Worm (Caenorhabditis elegans) whole organism, midembryonic: Measurements from ENCODE around the gene D1086.2.

Experiments
- T22C8.4 ChIP-seq: fragments of 200-800 bp; sonication (Bioruptor generic); IDR thresholded peaks from 2 replicates; pipeline ENCODE4 v1.3.6; 2022; ENCODE audit warnings: missing genetic modification characterization, missing compliant biosample characterization
- cog-1 ChIP-seq: sonication (generic microtip); optimal IDR thresholded peaks from 2 replicates; lab custom pipeline; 2016; ENCODE audit warnings: missing genetic modification characterization, missing compliant biosample characterization
- flt-1 ChIP-seq: fragments of 200-800 bp; sonication (Bioruptor generic); IDR thresholded peaks from 2 replicates; pipeline ENCODE4 v1.3.6; 2022; ENCODE audit warnings: missing genetic modification characterization, missing compliant biosample characterization
- klf-2 ChIP-seq: fragments of 200-800 bp; sonication (Bioruptor generic); conservative IDR thresholded peaks from 2 replicates; pipeline ENCODE4 v1.3.6; 2022; ENCODE audit warnings: missing genetic modification reagents, missing genetic modification characterization, missing compliant biosample characterization
- med-1 ChIP-seq: sonication (generic microtip); optimal IDR thresholded peaks from 2 replicates; lab custom pipeline; 2017; ENCODE audit warnings: missing genetic modification characterization, mild to moderate bottlenecking, missing compliant biosample characterization, antibody characterized with exemption, missing genetic modification reagents; ENCODE audit not compliant: insufficient read depth
- ref-1 ChIP-seq: fragments of 200-800 bp; sonication (Bioruptor generic); conservative IDR thresholded peaks from 2 replicates; pipeline ENCODE4 v1.3.6; 2022; ENCODE audit warnings: missing genetic modification reagents, missing genetic modification characterization, missing compliant biosample characterization
- tab-1 ChIP-seq: fragments of 200-800 bp; sonication (Bioruptor generic); IDR thresholded peaks from 2 replicates; pipeline ENCODE4 v1.3.6; 2022; ENCODE audit warnings: missing genetic modification characterization, missing compliant biosample characterization
- ztf-23 ChIP-seq: fragments of 200-800 bp; sonication (Bioruptor generic); IDR thresholded peaks from 2 replicates; pipeline ENCODE4 v1.3.6; 2022; ENCODE audit warnings: missing genetic modification reagents, missing genetic modification characterization, missing compliant biosample characterization
- ztf-29 ChIP-seq: fragments of 200-800 bp; sonication (Bioruptor generic); IDR thresholded peaks from 2 replicates; pipeline ENCODE4 v1.3.6; 2022; ENCODE audit warnings: missing genetic modification reagents, missing genetic modification characterization, missing compliant biosample characterization

D1086.2 gene

DNA sequence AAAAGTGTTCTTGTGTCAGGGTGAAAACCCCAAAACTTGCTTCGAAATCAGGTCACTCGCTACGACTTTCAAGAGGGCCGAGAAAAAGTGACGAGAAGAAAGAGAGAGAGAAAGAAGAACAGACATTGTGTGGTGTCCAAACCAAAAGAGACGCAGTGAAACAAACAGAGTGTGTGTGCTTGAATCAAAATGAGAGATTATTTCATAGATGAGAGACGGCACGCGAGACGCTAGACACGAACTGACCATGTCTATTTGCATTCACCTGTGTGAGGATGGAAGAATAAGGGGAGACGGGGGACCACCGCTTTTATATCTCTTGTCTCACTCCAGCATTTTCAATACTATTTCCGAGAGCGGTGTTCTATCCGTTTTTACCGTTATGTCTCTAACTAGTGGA lies 37.7 kb upstream of the D1086.2 start:
- TF ChIP-seq T22C8.4 (GFP tag; lab: Robert Waterston, UW) (no peak), cog-1 (tag; lab: Kevin White, UChicago) (peak; percentile 40), ref-1 (GFP tag; lab: Robert Waterston, UW) (no peak), flt-1 (GFP tag; lab: Robert Waterston, UW) (0 out of 2 replicates have a peak, but pooled peaks have one; percentile 6)

DNA sequence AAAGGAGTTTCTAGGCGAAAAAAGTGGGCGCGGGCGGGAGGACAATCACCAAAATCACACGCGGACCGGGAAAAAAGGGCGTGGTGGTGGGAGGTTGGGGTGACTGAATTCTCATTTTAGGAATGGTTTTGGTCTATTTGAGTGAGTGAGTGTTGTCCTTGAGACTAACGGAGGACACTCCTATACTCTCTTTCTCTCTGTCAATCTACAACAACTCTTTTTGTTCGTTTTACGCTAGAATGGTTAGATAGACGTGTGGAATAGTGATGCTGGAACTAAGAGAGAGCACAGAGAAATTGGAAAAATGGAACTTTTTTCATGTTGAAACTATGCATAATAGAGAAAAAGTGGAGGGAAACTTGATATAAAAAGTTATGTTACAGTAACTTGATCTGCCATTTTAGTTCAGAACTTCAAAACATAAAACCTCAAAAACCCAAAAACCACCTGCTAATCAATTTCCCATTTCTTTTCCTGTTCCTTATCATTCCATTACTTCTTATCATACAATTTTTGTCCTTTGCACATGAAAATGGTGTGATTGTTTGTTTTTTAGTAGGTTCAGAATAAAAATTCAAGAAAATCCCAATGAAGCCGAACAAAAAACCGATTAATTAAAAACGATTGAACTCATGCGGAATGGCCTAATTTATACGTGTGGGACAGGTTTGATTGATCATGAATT lies 36.4 kb upstream of the D1086.2 start:
- no peak for TF ChIP-seq flt-1 (GFP tag; lab: Robert Waterston, UW)
- no peak for TF ChIP-seq ref-1 (GFP tag; lab: Robert Waterston, UW)
- no peak for TF ChIP-seq klf-2
- no peak for TF ChIP-seq T22C8.4 (GFP tag; lab: Robert Waterston, UW)
- TF ChIP-seq tab-1, result no peak

DNA sequence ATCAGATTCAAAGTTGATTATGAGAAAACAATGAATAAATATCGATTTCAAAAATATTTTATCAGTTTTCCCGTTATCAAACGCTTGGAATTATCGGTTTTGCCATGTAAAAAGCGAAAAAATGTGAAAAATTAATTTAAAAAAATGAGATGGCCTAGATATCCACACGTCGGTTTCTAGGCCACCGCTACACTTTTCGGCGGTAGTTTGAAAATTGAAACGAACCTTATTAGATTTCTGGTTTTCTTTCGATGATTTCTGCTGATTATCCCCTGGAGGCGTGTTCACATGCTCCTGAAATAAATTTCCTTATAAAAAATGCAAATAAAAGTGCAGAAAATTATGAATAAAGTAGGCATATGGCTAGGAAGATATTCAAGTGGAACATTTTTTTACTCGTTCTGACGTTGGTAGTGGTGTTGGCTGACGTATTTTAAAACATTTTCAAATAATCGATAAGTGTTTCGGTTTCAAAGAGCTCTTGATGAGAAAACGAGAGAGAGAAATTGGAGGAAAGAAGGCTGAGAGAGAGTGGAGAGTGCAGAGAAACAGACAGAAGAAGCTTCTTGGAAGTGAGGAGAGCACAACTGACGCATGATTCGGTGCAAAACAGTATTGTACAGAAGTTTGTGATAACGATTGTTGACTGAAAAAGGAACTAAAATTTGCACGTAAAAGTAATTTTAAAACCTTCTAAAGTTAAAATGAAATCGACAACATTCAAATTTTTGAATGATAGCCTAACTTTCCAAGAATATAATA lies 34.7 kb upstream of the D1086.2 start:
- TF ChIP-seq ref-1 (GFP tag; lab: Robert Waterston, UW) (no peak), tab-1 (no peak), ztf-29 (GFP tag; lab: Robert Waterston, UW) (no peak), ztf-23 (no peak), med-1 (GFP tag; lab: Kevin White, UChicago) (no peak), klf-2 (no peak), cog-1 (tag; lab: Kevin White, UChicago) (no peak), T22C8.4 (GFP tag; lab: Robert Waterston, UW) (no peak), flt-1 (GFP tag; lab: Robert Waterston, UW) (no peak)

DNA sequence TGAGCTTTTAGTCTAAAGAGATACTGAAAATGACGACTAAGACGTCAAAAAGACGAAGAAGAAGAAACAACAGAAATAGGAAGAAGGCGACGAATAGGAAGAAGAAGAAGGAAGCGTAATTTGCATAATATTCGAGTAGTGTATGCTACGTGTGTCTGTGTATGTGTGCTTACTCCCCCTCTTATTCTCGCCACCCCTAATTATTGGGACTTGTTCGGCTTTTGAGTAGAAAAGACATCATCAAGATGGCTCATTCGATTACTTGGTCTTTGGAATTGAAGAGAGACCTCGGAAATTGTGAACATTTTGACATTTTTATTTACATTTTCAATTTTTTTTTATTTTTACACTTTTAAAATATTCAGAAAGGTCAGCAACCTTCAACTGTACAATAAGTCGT lies 31.8 kb upstream of the D1086.2 start:
- TF ChIP-seq med-1 (GFP tag; lab: Kevin White, UChicago) (no peak), ztf-23 (no peak), cog-1 (tag; lab: Kevin White, UChicago) (no peak), flt-1 (GFP tag; lab: Robert Waterston, UW) (no peak), ztf-29 (GFP tag; lab: Robert Waterston, UW) (no peak), klf-2 (no peak), ref-1 (GFP tag; lab: Robert Waterston, UW) (no peak), T22C8.4 (GFP tag; lab: Robert Waterston, UW) (no peak), tab-1 (no peak)

DNA sequence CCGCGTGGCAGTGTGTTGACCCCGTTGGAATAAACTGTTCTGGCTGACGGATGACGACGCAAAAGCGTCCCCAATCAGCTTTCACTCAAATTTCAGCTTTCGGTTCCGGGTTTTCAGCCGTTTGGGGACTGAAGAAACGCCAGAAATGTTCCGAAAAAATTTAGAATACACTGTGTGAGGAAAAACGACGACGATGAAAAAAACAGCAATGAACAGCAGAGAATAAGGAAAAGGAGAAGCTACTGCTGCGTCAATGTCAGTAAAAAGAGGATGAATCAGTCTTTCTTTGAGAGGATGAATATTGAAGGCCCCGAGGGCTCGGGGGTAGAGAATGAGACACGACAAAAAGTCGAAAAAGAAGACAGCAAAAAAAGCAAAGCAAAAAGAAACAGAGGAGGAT lies 30.4 kb upstream of the D1086.2 start:
- TF ChIP-seq tab-1 (no peak), flt-1 (GFP tag; lab: Robert Waterston, UW) (no peak), med-1 (GFP tag; lab: Kevin White, UChicago) (no peak), ztf-23 (no peak), cog-1 (tag; lab: Kevin White, UChicago) (no peak), ztf-29 (GFP tag; lab: Robert Waterston, UW) (no peak), klf-2 (no peak)

DNA sequence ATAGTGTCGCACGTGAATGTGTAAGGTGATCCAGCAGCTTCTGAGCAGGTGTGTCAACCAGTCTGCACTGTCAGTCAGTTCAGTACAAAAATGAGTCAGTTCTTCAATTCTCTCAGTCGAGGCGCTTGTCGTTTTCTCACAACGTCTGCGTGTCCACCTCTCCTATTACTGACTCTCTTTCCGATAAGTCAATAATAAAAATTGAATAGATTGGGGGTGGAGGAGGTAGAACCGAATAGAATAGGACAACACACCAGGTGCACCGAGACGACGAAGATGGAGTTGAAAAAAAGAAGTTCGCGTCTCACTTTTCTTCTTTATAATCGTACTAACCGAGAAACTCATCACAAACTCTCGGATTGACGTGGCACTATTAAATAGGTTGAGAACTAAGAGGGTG lies 29.4 kb upstream of the D1086.2 start:
- no peak for TF ChIP-seq ztf-29 (GFP tag; lab: Robert Waterston, UW)
- no peak for TF ChIP-seq med-1 (GFP tag; lab: Kevin White, UChicago)
- no peak for TF ChIP-seq flt-1 (GFP tag; lab: Robert Waterston, UW)
- no peak for TF ChIP-seq tab-1
- no peak for TF ChIP-seq ztf-23
- TF ChIP-seq klf-2, result no peak
- no peak for TF ChIP-seq cog-1 (tag; lab: Kevin White, UChicago)
- no peak for TF ChIP-seq T22C8.4 (GFP tag; lab: Robert Waterston, UW)
- TF ChIP-seq ref-1 (GFP tag; lab: Robert Waterston, UW), result no peak

DNA sequence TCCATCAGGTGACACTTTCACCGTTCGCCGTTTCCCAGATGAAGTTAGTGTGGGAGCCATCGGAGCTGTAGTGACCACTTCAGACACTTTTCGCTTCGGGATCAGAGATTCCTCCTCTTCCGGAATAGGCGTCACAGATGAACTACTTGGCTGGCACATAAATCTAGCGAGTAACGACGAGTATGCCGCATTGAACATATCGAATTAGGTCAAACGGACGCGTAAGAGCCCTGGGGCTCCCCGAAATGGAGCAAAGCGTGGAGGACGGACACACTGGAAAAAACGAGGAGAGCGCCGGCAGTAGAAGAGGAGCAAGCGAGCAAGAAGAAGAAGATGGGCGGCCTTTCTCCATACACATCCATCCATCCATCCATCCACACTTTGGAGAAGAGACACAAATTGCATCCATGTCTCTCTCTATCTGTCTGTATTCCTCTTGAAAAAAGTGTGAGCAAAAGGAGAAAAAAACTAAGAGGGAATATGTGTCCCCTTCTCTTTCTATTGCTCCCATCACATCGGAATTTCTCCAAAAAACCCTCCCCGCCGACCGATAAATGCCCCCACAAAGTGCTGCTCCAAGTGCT lies 28.0 kb upstream of the D1086.2 start:
- TF ChIP-seq ref-1 (GFP tag; lab: Robert Waterston, UW) (no peak), tab-1 (no peak), ztf-29 (GFP tag; lab: Robert Waterston, UW) (no peak), cog-1 (tag; lab: Kevin White, UChicago) (no peak)

DNA sequence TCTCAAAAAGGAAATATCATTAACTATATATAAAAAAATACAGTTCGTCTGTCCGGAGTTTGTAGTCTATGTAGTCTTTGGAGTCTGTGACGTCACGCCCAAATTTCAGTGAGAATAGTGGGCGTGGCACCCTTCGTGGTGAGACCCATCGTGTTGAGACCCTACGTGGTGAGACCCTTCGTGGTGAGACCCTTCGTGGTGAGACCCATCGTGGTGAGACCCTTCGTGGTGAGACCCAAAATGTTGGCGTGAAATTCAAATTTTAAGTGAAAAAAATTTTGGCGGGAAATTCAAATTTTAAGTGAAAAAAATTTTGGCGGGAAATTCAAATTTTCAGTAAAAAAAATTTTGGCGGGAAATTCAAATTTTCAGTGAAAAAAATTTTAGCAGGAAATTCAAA lies 25.7 kb upstream of the D1086.2 start:
- 0 out of 2 replicates have a peak, but pooled peaks have one; percentile 14 for TF ChIP-seq ztf-23

DNA sequence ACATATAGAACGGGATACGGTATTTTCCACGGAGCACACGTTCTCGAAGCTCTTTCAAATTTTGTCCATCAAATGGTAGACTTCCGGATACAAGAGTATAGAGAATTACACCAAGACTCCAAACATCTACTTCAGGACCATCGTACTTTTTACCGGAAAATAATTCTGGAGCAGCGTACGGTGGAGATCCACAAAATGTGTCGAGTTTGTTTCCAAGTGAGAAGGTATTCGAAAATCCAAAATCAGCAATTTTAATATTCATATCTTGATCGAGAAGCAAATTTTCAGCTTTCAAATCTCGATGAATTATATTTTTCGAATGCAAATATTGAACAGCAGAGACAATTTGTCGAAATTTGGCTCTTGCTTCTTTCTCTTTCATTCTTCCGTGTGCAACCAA lies 24.7 kb upstream of the D1086.2 start:
- TF ChIP-seq ztf-23 (no peak), ztf-29 (GFP tag; lab: Robert Waterston, UW) (no peak), cog-1 (tag; lab: Kevin White, UChicago) (no peak), ref-1 (GFP tag; lab: Robert Waterston, UW) (no peak), klf-2 (no peak), flt-1 (GFP tag; lab: Robert Waterston, UW) (no peak), med-1 (GFP tag; lab: Kevin White, UChicago) (no peak), tab-1 (no peak), T22C8.4 (GFP tag; lab: Robert Waterston, UW) (no peak)

DNA sequence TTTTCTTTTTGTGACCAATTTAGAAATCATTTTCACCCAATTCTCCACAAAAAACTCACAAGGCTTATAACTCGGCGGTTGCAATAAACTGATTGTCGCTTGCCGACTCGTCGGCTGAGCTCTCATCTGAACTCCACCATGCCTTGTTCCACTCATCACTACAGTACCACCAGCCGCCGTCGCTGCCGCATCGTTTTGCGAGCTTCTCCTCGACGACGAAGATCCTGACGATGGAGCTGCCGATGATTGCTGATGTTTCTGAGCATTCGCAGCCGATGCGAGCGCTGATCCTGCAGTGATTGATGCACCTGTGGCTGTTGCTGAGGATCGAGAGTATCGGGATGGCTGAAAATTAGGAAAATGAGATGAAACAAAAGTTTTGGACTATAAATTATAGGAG lies 22.2 kb upstream of the D1086.2 start:
- TF ChIP-seq T22C8.4 (GFP tag; lab: Robert Waterston, UW) (no peak), tab-1 (no peak), ztf-23 (no peak), med-1 (GFP tag; lab: Kevin White, UChicago) (no peak)
